Worm (Caenorhabditis elegans): ENCODE measurements around the gene Y7A5A.5.

Gene Y7A5A.5

ce11 chrX:15740526-15740925 is 46.1 kb downstream of the Y7A5A.5 start, which contains the start of gene srg-64:
Gene srg-64 (minus strand): TSS chrX:15740626.
- no peak for TF ChIP-seq ets-7 (tag; optimal IDR thresholded peaks at IDR 0.05)
- TF ChIP-seq scrt-1 (GFP tag; IDR thresholded peaks at IDR 0.05): no peak
- TF ChIP-seq ceh-13 (GFP tag; optimal IDR thresholded peaks at IDR 0.05): no peak
- TF ChIP-seq flt-1 (GFP tag; IDR thresholded peaks at IDR 0.05): no peak
- no peak for TF ChIP-seq sea-1 (GFP tag; conservative IDR thresholded peaks at IDR 0.05)
- TF ChIP-seq tra-4 (tag; optimal IDR thresholded peaks at IDR 0.05): no peak
- no peak for TF ChIP-seq F13C5.2 (tag; optimal IDR thresholded peaks at IDR 0.05)
- no peak for TF ChIP-seq hnd-1 (tag; optimal IDR thresholded peaks at IDR 0.05)
- no peak for TF ChIP-seq aly-1 (tag; optimal IDR thresholded peaks at IDR 0.05)
- TF ChIP-seq pes-1 (GFP tag; IDR thresholded peaks at IDR 0.05): no peak
- no peak for TF ChIP-seq B0310.2 (tag; optimal IDR thresholded peaks at IDR 0.05)
- TF ChIP-seq tbx-11 (GFP tag; IDR thresholded peaks at IDR 0.05): no peak
- no peak for TF ChIP-seq hmg-4 (GFP tag; optimal IDR thresholded peaks at IDR 0.05)
- TF ChIP-seq tbx-37 (GFP tag; conservative IDR thresholded peaks at IDR 0.05): no peak

ce11 chrX:15738432-15739003 is 48.1 kb downstream of the Y7A5A.5 start:
- 0 out of 2 replicates have a peak, but pooled peaks have one; percentile 25 for TF ChIP-seq sea-1 (GFP tag; conservative IDR thresholded peaks at IDR 0.05)
